Fruit fly (Drosophila melanogaster) whole organism, embryonic: ENCODE measurements around the gene Inx7.

Experiments used
- Asciz ChIP-seq: fragments of 200-800 bp; sonication (Bioruptor generic); optimal IDR thresholded peaks from 2 replicates; lab custom pipeline; 2017; ENCODE audit warnings: missing biosample characterization, mild to moderate bottlenecking, missing genetic modification characterization, missing genetic modification reagents
- Awh ChIP-seq: fragments of 200-800 bp; sonication (Bioruptor generic); IDR thresholded peaks from 2 replicates; pipeline ENCODE4, ENCODE4 v1.3.6; 2022; ENCODE audit warnings: missing biosample characterization, missing genetic modification characterization
- Blimp-1 ChIP-seq: fragments of 200-800 bp; sonication (Bioruptor generic); optimal IDR thresholded peaks from 3 replicates; lab custom pipeline; 2018; ENCODE audit warnings: missing biosample characterization, missing genetic modification characterization, mild to moderate bottlenecking, moderate library complexity, missing genetic modification reagents
- CG10147 ChIP-seq: fragments of 200-800 bp; sonication (Bioruptor generic); optimal IDR thresholded peaks from 2 replicates; lab custom pipeline; 2019; ENCODE audit warnings: missing biosample characterization, mild to moderate bottlenecking, missing genetic modification characterization, moderate library complexity
- CG10267 ChIP-seq: fragments of 200-800 bp; sonication (Bioruptor generic); optimal IDR thresholded peaks from 2 replicates; lab custom pipeline; 2018; ENCODE audit warnings: missing biosample characterization, mild to moderate bottlenecking, missing genetic modification characterization, moderate library complexity
- CG12299 ChIP-seq: fragments of 200-800 bp; sonication (Bioruptor generic); optimal IDR thresholded peaks from 2 replicates; lab custom pipeline; 2018; ENCODE audit warnings: missing biosample characterization, mild to moderate bottlenecking, missing genetic modification characterization
- CG12744 ChIP-seq: fragments of 200-800 bp; sonication (Bioruptor generic); optimal IDR thresholded peaks from 2 replicates; lab custom pipeline; 2016; ENCODE audit warnings: missing biosample characterization, missing genetic modification characterization
- CG15269 ChIP-seq: fragments of 200-800 bp; sonication (Bioruptor generic); optimal IDR thresholded peaks from 2 replicates; lab custom pipeline; 2018; ENCODE audit warnings: missing biosample characterization, mild to moderate bottlenecking, missing genetic modification characterization, moderate library complexity
- CG17328 ChIP-seq: fragments of 200-800 bp; sonication (Bioruptor generic); IDR thresholded peaks from 2 replicates; pipeline ENCODE4 v1.3.6; 2022; ENCODE audit warnings: missing biosample characterization, missing genetic modification characterization
- CG17361 ChIP-seq: fragments of 200-800 bp; sonication (Bioruptor generic); IDR thresholded peaks from 3 replicates; pipeline ENCODE4 v1.3.6; 2022; ENCODE audit warnings: missing biosample characterization, missing genetic modification characterization
- CG18262 ChIP-seq: fragments of 200-800 bp; optimal IDR thresholded peaks from 3 replicates; lab custom pipeline; 2019; ENCODE audit warnings: missing biosample characterization, mild to moderate bottlenecking, missing genetic modification characterization, moderate library complexity
- CG2120 ChIP-seq: fragments of 200-800 bp; sonication (Bioruptor generic); optimal IDR thresholded peaks from 3 replicates; lab custom pipeline; 2016; ENCODE audit warnings: missing biosample characterization, missing genetic modification characterization
- CG2199 ChIP-seq: fragments of 200-800 bp; sonication (Bioruptor generic); IDR thresholded peaks from 3 replicates; pipeline ENCODE4 v1.3.6; 2022; ENCODE audit warnings: missing biosample characterization, missing genetic modification characterization
- CG2678 ChIP-seq: fragments of 200-800 bp; sonication (Bioruptor generic); optimal IDR thresholded peaks from 3 replicates; lab custom pipeline; 2019; ENCODE audit warnings: missing biosample characterization, mild to moderate bottlenecking, missing genetic modification characterization, moderate library complexity
- CG2712 ChIP-seq: fragments of 200-800 bp; optimal IDR thresholded peaks from 3 replicates; lab custom pipeline; 2019; ENCODE audit warnings: missing biosample characterization, mild to moderate bottlenecking, missing genetic modification characterization, moderate library complexity
- CG30020 ChIP-seq: fragments of 200-800 bp; optimal IDR thresholded peaks from 2 replicates; lab custom pipeline; 2019; ENCODE audit warnings: missing biosample characterization, mild to moderate bottlenecking, missing genetic modification characterization, moderate library complexity
- CG43689 ChIP-seq: fragments of 200-800 bp; sonication (Bioruptor generic); IDR thresholded peaks from 2 replicates; pipeline ENCODE4 v1.3.6; 2022; ENCODE audit warnings: missing biosample characterization, missing genetic modification characterization
- CG6683 ChIP-seq: fragments of 200-800 bp; sonication (Bioruptor generic); optimal IDR thresholded peaks from 2 replicates; lab custom pipeline; 2017; ENCODE audit warnings: missing biosample characterization, mild to moderate bottlenecking, missing genetic modification characterization, missing genetic modification reagents
- CG7839 ChIP-seq: fragments of 200-800 bp; sonication (Bioruptor generic); optimal IDR thresholded peaks from 3 replicates; lab custom pipeline; 2018; ENCODE audit warnings: missing biosample characterization, mild to moderate bottlenecking, missing genetic modification characterization, moderate library complexity
- CG8089 ChIP-seq: fragments of 200-800 bp; sonication (Bioruptor generic); optimal IDR thresholded peaks from 3 replicates; lab custom pipeline; 2016; ENCODE audit warnings: missing biosample characterization, missing genetic modification characterization
- CG9932 ChIP-seq: fragments of 200-800 bp; sonication (Bioruptor generic); IDR thresholded peaks from 2 replicates; pipeline ENCODE4 v1.3.6; 2022; ENCODE audit warnings: missing biosample characterization, missing genetic modification characterization
- Hr51 ChIP-seq, 2 experiments: fragments of 200-800 bp; sonication (Bioruptor generic); optimal IDR thresholded peaks; 2 replicates in 1 of 2; 3 replicates in 1 of 2; lab custom pipeline; 2016 to 2018; ENCODE audit warnings: missing biosample characterization in 2 of 2, missing genetic modification characterization in 2 of 2, mild to moderate bottlenecking in 1 of 2, moderate library complexity in 1 of 2
- Med ChIP-seq: fragments of 200-800 bp; sonication (Bioruptor generic); peaks from one replicate; lab custom pipeline; 2016; ENCODE audit warnings: missing biosample characterization, missing genetic modification characterization, mild to moderate bottlenecking, inconsistent platforms, moderate library complexity
- Rfx ChIP-seq: fragments of 200-800 bp; sonication (Bioruptor generic); IDR thresholded peaks from 2 replicates; pipeline ENCODE4 v1.3.6; 2022; ENCODE audit warnings: missing biosample characterization, missing genetic modification characterization
- Sox102F ChIP-seq: fragments of 200-800 bp; sonication (Bioruptor generic); optimal IDR thresholded peaks from 2 replicates; lab custom pipeline; 2018; ENCODE audit warnings: missing biosample characterization, mild to moderate bottlenecking, missing genetic modification characterization, moderate library complexity
- abd-A ChIP-seq: fragments of 200-800 bp; sonication (Bioruptor generic); optimal IDR thresholded peaks from 3 replicates; lab custom pipeline; 2019; ENCODE audit warnings: missing biosample characterization, mild to moderate bottlenecking, missing genetic modification characterization, moderate library complexity
- bigmax ChIP-seq: fragments of 200-800 bp; sonication (Bioruptor generic); optimal IDR thresholded peaks from 2 replicates; lab custom pipeline; 2018; ENCODE audit warnings: missing biosample characterization, mild to moderate bottlenecking, missing genetic modification characterization
- chm ChIP-seq: fragments of 200-800 bp; sonication (Bioruptor generic); IDR thresholded peaks from 2 replicates; pipeline ENCODE4 v1.3.6; 2022; ENCODE audit warnings: missing biosample characterization, missing genetic modification characterization
- dmrt11E ChIP-seq: fragments of 200-800 bp; sonication (Bioruptor generic); optimal IDR thresholded peaks from 3 replicates; lab custom pipeline; 2018; ENCODE audit warnings: missing biosample characterization, mild to moderate bottlenecking, missing genetic modification characterization, moderate library complexity
- eve ChIP-seq, 2 experiments: fragments of >200 bp; optimal IDR thresholded peaks; 2 replicates each; lab custom pipeline; 2017; ENCODE audit warnings: missing biosample characterization in 2 of 2, missing genetic modification characterization in 2 of 2
- fd96Cb ChIP-seq: fragments of 200-800 bp; sonication (Bioruptor generic); optimal IDR thresholded peaks from 2 replicates; lab custom pipeline; 2018; ENCODE audit warnings: missing biosample characterization, mild to moderate bottlenecking, missing genetic modification characterization, moderate library complexity
- grau ChIP-seq: fragments of 200-800 bp; optimal IDR thresholded peaks from 3 replicates; lab custom pipeline; 2019; ENCODE audit warnings: missing biosample characterization, mild to moderate bottlenecking, missing genetic modification characterization, moderate library complexity
- grn ChIP-seq: fragments of 200-800 bp; sonication (Bioruptor generic); optimal IDR thresholded peaks from 3 replicates; lab custom pipeline; 2017; ENCODE audit warnings: missing biosample characterization, missing genetic modification characterization
- gsb-n ChIP-seq: fragments of 200-800 bp; sonication (Bioruptor generic); optimal IDR thresholded peaks from 3 replicates; lab custom pipeline; 2018; ENCODE audit warnings: missing biosample characterization, mild to moderate bottlenecking, missing genetic modification characterization
- ham ChIP-seq: fragments of 200-800 bp; sonication (Bioruptor generic); IDR thresholded peaks from 2 replicates; pipeline ENCODE4 v1.3.6; 2022; ENCODE audit warnings: missing biosample characterization, missing genetic modification characterization
- ind ChIP-seq: fragments of 200-800 bp; sonication (Bioruptor generic); optimal IDR thresholded peaks from 3 replicates; lab custom pipeline; 2016; ENCODE audit warnings: missing biosample characterization, missing genetic modification characterization
- lab ChIP-seq: fragments of 200-800 bp; sonication (Bioruptor generic); optimal IDR thresholded peaks from 3 replicates; lab custom pipeline; 2017; ENCODE audit warnings: missing biosample characterization, missing genetic modification characterization, mild to moderate bottlenecking, moderate library complexity, missing genetic modification reagents
- lbe ChIP-seq: fragments of 200-800 bp; sonication (Bioruptor generic); optimal IDR thresholded peaks from 2 replicates; lab custom pipeline; 2016; ENCODE audit warnings: missing biosample characterization, mild to moderate bottlenecking, missing genetic modification characterization
- lilli ChIP-seq: fragments of 200-800 bp; sonication (Bioruptor generic); optimal IDR thresholded peaks from 3 replicates; lab custom pipeline; 2016; ENCODE audit warnings: missing biosample characterization, missing genetic modification characterization
- oc ChIP-seq: fragments of 200-800 bp; sonication (Bioruptor generic); optimal IDR thresholded peaks from 2 replicates; lab custom pipeline; 2018; ENCODE audit warnings: missing biosample characterization, mild to moderate bottlenecking, missing genetic modification characterization, moderate library complexity
- pb ChIP-seq: fragments of 200-800 bp; sonication (Bioruptor generic); optimal IDR thresholded peaks from 3 replicates; lab custom pipeline; 2016; ENCODE audit warnings: missing biosample characterization, missing genetic modification characterization
- prd ChIP-seq, 3 experiments: fragments of >200 bp in 2 of 3; fragments of 200-800 bp in 1 of 3; sonication (Bioruptor generic) in 1 of 3; optimal IDR thresholded peaks in 2 of 3; IDR thresholded peaks in 1 of 3; 2 replicates in 2 of 3; 3 replicates in 1 of 3; pipeline versions ENCODE4 v1.3.6 to Lab custom; 2017 to 2022; ENCODE audit warnings: missing biosample characterization in 1 of 3, missing genetic modification characterization in 1 of 3
- ranshi ChIP-seq: fragments of 200-800 bp; sonication (Bioruptor generic); IDR thresholded peaks from 2 replicates; pipeline ENCODE4 v1.3.6; 2022; ENCODE audit warnings: missing biosample characterization, missing genetic modification characterization
- sd ChIP-seq: fragments of 200-800 bp; sonication (Bioruptor generic); optimal IDR thresholded peaks from 3 replicates; lab custom pipeline; 2018; ENCODE audit warnings: missing biosample characterization, mild to moderate bottlenecking, missing genetic modification characterization, moderate library complexity
- sens ChIP-seq: fragments of 200-800 bp; sonication (Bioruptor generic); peaks from one replicate; lab custom pipeline; 2016; ENCODE audit warnings: missing biosample characterization, missing genetic modification characterization
- slbo ChIP-seq: fragments of 200-800 bp; sonication (Bioruptor generic); IDR thresholded peaks from 2 replicates; pipeline ENCODE4 v1.3.6; 2022; ENCODE audit warnings: missing biosample characterization, missing genetic modification characterization
- sqz ChIP-seq: fragments of 200-800 bp; sonication (Bioruptor generic); optimal IDR thresholded peaks from 3 replicates; lab custom pipeline; 2018; ENCODE audit warnings: missing biosample characterization, mild to moderate bottlenecking, missing genetic modification characterization
- tgo ChIP-seq: fragments of 200-800 bp; sonication (Bioruptor generic); IDR thresholded peaks from 3 replicates; pipeline ENCODE4 v1.3.6; 2022; ENCODE audit warnings: missing biosample characterization, missing genetic modification characterization

Inx7 gene

DNA sequence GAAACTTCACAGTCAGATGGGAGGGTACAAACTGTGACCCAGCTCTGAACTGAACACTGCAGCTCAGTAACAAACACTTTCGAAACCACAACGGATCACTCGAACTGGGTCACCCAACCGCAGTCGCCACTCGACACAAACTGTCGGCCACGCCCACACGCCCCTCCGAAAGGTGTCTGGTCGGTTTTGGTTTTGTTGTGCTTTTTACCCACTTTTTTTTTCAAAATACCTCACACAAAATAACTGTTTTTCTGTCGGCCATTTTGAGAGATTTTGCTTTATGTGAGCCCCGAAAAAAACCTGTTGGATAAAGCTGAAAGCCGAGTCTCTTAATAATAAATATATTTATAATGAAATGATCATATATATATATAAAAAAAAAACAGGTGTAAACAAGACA, 2.1 kb downstream of the Inx7 start, which contains the start of gene ogre (continued):
- no peak for TF ChIP-seq CG8089 (GFP tag; lab: Kevin White, UChicago)
- TF ChIP-seq oc (tag; lab: Kevin White, UChicago): peak; percentile 33
- TF ChIP-seq ham (GFP tag; lab: Robert Waterston, UW): no peak
- TF ChIP-seq abd-A (tag; lab: Kevin White, UChicago): peak; percentile 23
- TF ChIP-seq CG6683 (GFP tag; lab: Kevin White, UChicago): no peak
- peak; percentile 34 for TF ChIP-seq Blimp-1 (GFP tag; lab: Kevin White, UChicago)
- no peak for TF ChIP-seq Asciz (GFP tag; lab: Kevin White, UChicago)
- peak; percentile 71 for TF ChIP-seq sqz (GFP tag; lab: Kevin White, UChicago)
- peak; percentile 43; the same call in 1 of the 2 replicates for TF ChIP-seq Awh
- no peak for TF ChIP-seq CG12744 (GFP tag; lab: Kevin White, UChicago)

DNA sequence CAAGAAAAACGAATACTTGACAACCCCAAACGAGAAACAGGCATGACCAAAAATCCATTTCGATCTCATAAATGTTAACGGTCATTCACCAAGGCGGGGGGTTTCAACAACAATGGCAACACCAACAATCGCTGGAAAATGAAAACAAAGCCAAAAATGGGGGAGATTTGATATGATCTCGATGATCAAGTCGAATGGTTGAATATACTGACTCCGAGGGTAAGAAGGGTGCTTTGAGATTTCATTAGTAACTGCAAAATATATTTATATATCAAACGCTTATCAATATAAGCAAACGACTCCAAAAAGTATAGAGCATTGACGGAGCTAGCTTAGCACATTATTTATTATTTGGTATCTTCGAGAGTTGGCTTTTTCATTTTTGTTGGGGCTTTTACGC, 3.3 kb downstream of the Inx7 start:
- TF ChIP-seq prd (optimal IDR thresholded peaks at IDR 0.05; lab: Kevin White, UChicago): no peak
- no peak for TF ChIP-seq prd (GFP tag; IDR thresholded peaks at IDR 0.05; lab: Robert Waterston, UW)
- peak; percentile 12 for TF ChIP-seq sens (GFP tag; lab: Kevin White, UChicago)
- TF ChIP-seq CG17328 (GFP tag; lab: Robert Waterston, UW): no peak
- TF ChIP-seq CG10267: peak; percentile 2
- peak; percentile 19 for TF ChIP-seq lilli (GFP tag; lab: Kevin White, UChicago)
- peak; percentile 50 for TF ChIP-seq gsb-n (tag; lab: Kevin White, UChicago)
- TF ChIP-seq CG2678: peak; percentile 37
- TF ChIP-seq dmrt11E: peak; percentile 10
- peak; percentile 29 for TF ChIP-seq CG7839 (tag; lab: Kevin White, UChicago)
- TF ChIP-seq CG17361 (GFP tag; lab: Robert Waterston, UW): 0 out of 3 replicates have a peak, but pooled peaks have one; percentile 19
- peak; percentile 5 for TF ChIP-seq CG15269 (tag; lab: Kevin White, UChicago)
- no peak for TF ChIP-seq CG12299 (tag; lab: Kevin White, UChicago)
- TF ChIP-seq grn: peak; percentile 44
- TF ChIP-seq CG10147 (GFP tag; lab: Kevin White, UChicago): peak; percentile 14
- TF ChIP-seq CG9932 (GFP tag; lab: Robert Waterston, UW): 0 out of 2 replicates have a peak, but pooled peaks have one; percentile 20
- TF ChIP-seq lab (GFP tag; lab: Kevin White, UChicago): no peak
- peak; percentile 43; the same call in 1 of the 2 replicates for TF ChIP-seq chm (GFP tag; lab: Robert Waterston, UW)
- peak; percentile 3 for TF ChIP-seq grau
- peak; percentile 38 for TF ChIP-seq Sox102F (GFP tag; lab: Kevin White, UChicago)
- peak; percentile 72 for TF ChIP-seq Med (GFP tag; lab: Kevin White, UChicago)
- TF ChIP-seq Hr51 (GFP tag; optimal IDR thresholded peaks at IDR 0.05; lab: Kevin White, UChicago): no peak
- no peak for TF ChIP-seq CG30020 (tag; lab: Kevin White, UChicago)
- TF ChIP-seq fd96Cb: peak; percentile 14
- TF ChIP-seq pb: no peak
- TF ChIP-seq oc (tag; lab: Kevin White, UChicago): peak; percentile 54
- peak; percentile 29 for TF ChIP-seq CG18262 (tag; lab: Kevin White, UChicago)
- TF ChIP-seq lbe: peak; percentile 20
- peak; percentile 13 for TF ChIP-seq sd
- TF ChIP-seq CG43689 (GFP tag; lab: Robert Waterston, UW): no peak
- peak; percentile 29; the same call in 1 of the 2 replicates for TF ChIP-seq Rfx
- TF ChIP-seq ranshi (GFP tag; lab: Robert Waterston, UW): no peak
- peak; percentile 49 for TF ChIP-seq bigmax (GFP tag; lab: Kevin White, UChicago)
- peak; percentile 32 for TF ChIP-seq CG2712 (tag; lab: Kevin White, UChicago)
- TF ChIP-seq CG2199 (GFP tag; lab: Robert Waterston, UW): 0 out of 3 replicates have a peak, but pooled peaks have one; percentile 59
- TF ChIP-seq ind (GFP tag; lab: Kevin White, UChicago): peak; percentile 10
- TF ChIP-seq tgo (GFP tag; lab: Robert Waterston, UW): 0 out of 3 replicates have a peak, but pooled peaks have one; percentile 32
- TF ChIP-seq eve (GFP tag; optimal IDR thresholded peaks at IDR 0.05; lab: Kevin White, UChicago): peak in 1 of 2 experiments; percentile 38
- 0 out of 2 replicates have a peak, but pooled peaks have one; percentile 28 for TF ChIP-seq slbo (GFP tag; lab: Robert Waterston, UW)
- TF ChIP-seq CG2120 (GFP tag; lab: Kevin White, UChicago): peak; percentile 27
